Fruit fly (Drosophila melanogaster): ENCODE measurements around the gene CG5026.

CG5026 gene

dm6 chr3L:8953199-8953956 is 14.9 kb upstream of the CG5026 start (continued):
- TF ChIP-seq sqz (GFP tag; optimal IDR thresholded peaks at IDR 0.05) (peak; percentile 54), ewg (GFP tag; optimal IDR thresholded peaks at IDR 0.05) (peak; percentile 16), CG4404 (GFP tag; IDR thresholded peaks at IDR 0.05) (no peak), usp (GFP tag; optimal IDR thresholded peaks at IDR 0.05) (no peak), CG7839 (tag; optimal IDR thresholded peaks at IDR 0.05) (peak; percentile 78), Vsx1 (GFP tag; optimal IDR thresholded peaks at IDR 0.05) (peak; percentile 80), Trl (optimal IDR thresholded peaks at IDR 0.05) (no peak), Trl (GFP tag; optimal IDR thresholded peaks at IDR 0.05) (peak; percentile 22), CG32772 (GFP tag; IDR thresholded peaks at IDR 0.05) (no peak), jing (GFP tag; optimal IDR thresholded peaks at IDR 0.05) (peak; percentile 21), CG1792 (GFP tag; optimal IDR thresholded peaks at IDR 0.05) (no peak), tna (GFP tag; IDR thresholded peaks at IDR 0.05; ENCODE audit: partially characterized antibody) (no peak), CG13894 (tag; optimal IDR thresholded peaks at IDR 0.05) (peak; percentile 38), Opbp (GFP tag; IDR thresholded peaks at IDR 0.05; ENCODE audit: partially characterized antibody) (peak; percentile 57; the same call in 2 of the 3 replicates), Blimp-1 (GFP tag; optimal IDR thresholded peaks at IDR 0.05) (peak; percentile 59), CG17361 (GFP tag; IDR thresholded peaks at IDR 0.05) (peak; percentile 83), NC2β (GFP tag; optimal IDR thresholded peaks at IDR 0.05) (no peak), chm (GFP tag; IDR thresholded peaks at IDR 0.05) (peak; percentile 63), Adf1 (GFP tag; IDR thresholded peaks at IDR 0.05) (no peak), CG30020 (tag; optimal IDR thresholded peaks at IDR 0.05) (peak; percentile 8), Hsf (GFP tag; optimal IDR thresholded peaks at IDR 0.05) (peak; percentile 52), CG9609 (GFP tag; optimal IDR thresholded peaks at IDR 0.05) (peak; percentile 51), CG2199 (GFP tag; IDR thresholded peaks at IDR 0.05) (no peak), CG11504 (tag; optimal IDR thresholded peaks at IDR 0.05) (peak; percentile 80), Lhr (GFP tag; optimal IDR thresholded peaks at IDR 0.05) (no peak), Nf-YB (GFP tag; optimal IDR thresholded peaks at IDR 0.05) (peak; percentile 52), dmrt11E (tag; optimal IDR thresholded peaks at IDR 0.05) (peak; percentile 41), CG5180 (GFP tag; optimal IDR thresholded peaks at IDR 0.05) (peak; percentile 59), CG18599 (GFP tag; optimal IDR thresholded peaks at IDR 0.05) (peak; percentile 82), dysf (GFP tag; IDR thresholded peaks at IDR 0.05) (peak; percentile 72), CG10543 (GFP tag; optimal IDR thresholded peaks at IDR 0.05) (peak; percentile 58), en (GFP tag; optimal IDR thresholded peaks at IDR 0.05) (peak; percentile 27), C15 (GFP tag; IDR thresholded peaks at IDR 0.05) (no peak), Sry-β (GFP tag; optimal IDR thresholded peaks at IDR 0.05) (peak; percentile 4), bab2 (GFP tag; optimal IDR thresholded peaks at IDR 0.05) (peak; percentile 45), gem (tag; optimal IDR thresholded peaks at IDR 0.05) (peak; percentile 84), CG31441 (GFP tag; IDR thresholded peaks at IDR 0.05) (peak; percentile 84), CG13123 (GFP tag; optimal IDR thresholded peaks at IDR 0.05) (no peak), dpn (GFP tag; optimal IDR thresholded peaks at IDR 0.05) (peak; percentile 41 to 57), CG12104 (GFP tag; optimal IDR thresholded peaks at IDR 0.05) (peak; percentile 28), CG7745 (tag; optimal IDR thresholded peaks at IDR 0.05) (no peak), bbx (GFP tag; IDR thresholded peaks at IDR 0.05; ENCODE audit: partially characterized antibody) (peak; percentile 12), Camta (GFP tag; optimal IDR thresholded peaks at IDR 0.05) (peak; percentile 24), jumu (GFP tag; optimal IDR thresholded peaks at IDR 0.05) (peak; percentile 45), sens (GFP tag) (peak; percentile 95), CG2116 (GFP tag; optimal IDR thresholded peaks at IDR 0.05) (peak; percentile 44), Aef1 (GFP tag; IDR thresholded peaks at IDR 0.05) (no peak), Hmr (GFP tag; optimal IDR thresholded peaks at IDR 0.05) (peak; percentile 89), peb (GFP tag; IDR thresholded peaks at IDR 0.05) (0 out of 2 replicates have a peak, but pooled peaks have one; percentile 6)
